Worm (Caenorhabditis elegans) whole organism, L2 larva: ENCODE measurements around the gene mre-11.

Experiments used
- C34F6.9 ChIP-seq: fragments of 150-350 bp; optimal IDR thresholded peaks from 2 replicates; lab custom pipeline; 2014; ENCODE audit warnings: missing biosample characterization, missing genetic modification characterization
- F13H6.1 ChIP-seq: sonication (generic microtip); optimal IDR thresholded peaks from 2 replicates; lab custom pipeline; 2016; ENCODE audit warnings: missing genetic modification characterization, missing compliant biosample characterization
- R02D3.7 ChIP-seq: fragments of 150-350 bp; optimal IDR thresholded peaks from 2 replicates; lab custom pipeline; 2014; ENCODE audit warnings: missing biosample characterization, missing genetic modification characterization
- Y55F3AM.14 ChIP-seq: fragments of 200-800 bp; sonication (Bioruptor generic); optimal IDR thresholded peaks from 2 replicates; lab custom pipeline; 2018; ENCODE audit warnings: mild to moderate bottlenecking, missing genetic modification characterization, missing compliant biosample characterization
- ZK546.5 ChIP-seq: sonication (generic microtip); optimal IDR thresholded peaks from 2 replicates; lab custom pipeline; 2017; ENCODE audit warnings: missing biosample characterization, missing genetic modification characterization
- alr-1 ChIP-seq: fragments of 150-350 bp; optimal IDR thresholded peaks from 2 replicates; lab custom pipeline; 2014; ENCODE audit warnings: missing biosample characterization, missing genetic modification characterization
- aly-2 ChIP-seq: fragments of 150-350 bp; optimal IDR thresholded peaks from 2 replicates; lab custom pipeline; 2014; ENCODE audit warnings: missing biosample characterization, missing genetic modification characterization
- ama-1 ChIP-seq: fragments of 150-350 bp; optimal IDR thresholded peaks from 2 replicates; lab custom pipeline; 2018; ENCODE audit warnings: inconsistent platforms
- blmp-1 ChIP-seq: sonication (generic microtip); optimal IDR thresholded peaks from 2 replicates; lab custom pipeline; 2017; ENCODE audit warnings: missing genetic modification characterization, mild to moderate bottlenecking, missing compliant biosample characterization, antibody characterized with exemption, moderate library complexity; ENCODE audit not compliant: insufficient read depth
- ceh-16 ChIP-seq: fragments of 150-350 bp; optimal IDR thresholded peaks from 2 replicates; lab custom pipeline; 2014; ENCODE audit warnings: missing biosample characterization, missing genetic modification characterization
- ceh-82 ChIP-seq: fragments of 150-350 bp; optimal IDR thresholded peaks from 2 replicates; lab custom pipeline; 2014; ENCODE audit warnings: missing biosample characterization, missing genetic modification characterization
- crh-2 ChIP-seq: sonication (generic microtip); optimal IDR thresholded peaks from 2 replicates; lab custom pipeline; 2017; ENCODE audit warnings: missing biosample characterization, missing genetic modification characterization
- dmd-4 ChIP-seq: sonication (generic microtip); optimal IDR thresholded peaks from 2 replicates; lab custom pipeline; 2017; ENCODE audit warnings: missing biosample characterization, missing genetic modification characterization
- egl-27 ChIP-seq: sonication (generic microtip); optimal IDR thresholded peaks from 3 replicates; lab custom pipeline; 2017; ENCODE audit warnings: missing biosample characterization, missing genetic modification reagents, missing genetic modification characterization
- elt-1 ChIP-seq: fragments of 150-350 bp; optimal IDR thresholded peaks from 2 replicates; lab custom pipeline; 2014; ENCODE audit warnings: missing biosample characterization, missing genetic modification characterization
- elt-3 ChIP-seq: sonication (generic microtip); optimal IDR thresholded peaks from 2 replicates; lab custom pipeline; 2017; ENCODE audit warnings: missing biosample characterization, missing genetic modification characterization
- fos-1 ChIP-seq: fragments of 150-350 bp; optimal IDR thresholded peaks from 2 replicates; lab custom pipeline; 2014; ENCODE audit warnings: missing biosample characterization, missing genetic modification characterization
- lin-11 ChIP-seq: fragments of 150-350 bp; sonication (generic microtip); optimal IDR thresholded peaks from 2 replicates; lab custom pipeline; 2014; ENCODE audit warnings: missing biosample characterization, missing genetic modification characterization, inconsistent platforms, mixed read lengths
- lin-13 ChIP-seq: fragments of 150-350 bp; optimal IDR thresholded peaks from 2 replicates; lab custom pipeline; 2014; ENCODE audit warnings: missing biosample characterization, missing genetic modification reagents, missing genetic modification characterization
- lin-39 ChIP-seq: fragments of 150-350 bp; optimal IDR thresholded peaks from 2 replicates; lab custom pipeline; 2014; ENCODE audit warnings: missing biosample characterization, missing genetic modification reagents, missing genetic modification characterization
- lsy-2 ChIP-seq, 2 experiments: fragments of 150-350 bp in 1 of 2; sonication (generic microtip) in 1 of 2; optimal IDR thresholded peaks; 2 replicates each; lab custom pipeline; 2014 to 2017; ENCODE audit warnings: missing biosample characterization in 2 of 2, missing genetic modification characterization in 2 of 2
- mab-5 ChIP-seq: fragments of 150-350 bp; optimal IDR thresholded peaks from 2 replicates; lab custom pipeline; 2014; ENCODE audit warnings: missing biosample characterization, missing genetic modification characterization
- mbf-1 ChIP-seq: sonication (generic microtip); optimal IDR thresholded peaks from 2 replicates; lab custom pipeline; 2017; ENCODE audit warnings: missing biosample characterization, missing genetic modification characterization
- mdl-1 ChIP-seq, 2 experiments: fragments of 150-350 bp in 1 of 2; sonication (generic microtip) in 1 of 2; optimal IDR thresholded peaks; 2 replicates each; lab custom pipeline; 2017; ENCODE audit warnings: missing biosample characterization in 2 of 2, missing genetic modification characterization in 2 of 2
- nhr-10 ChIP-seq: sonication (generic microtip); optimal IDR thresholded peaks from 2 replicates; lab custom pipeline; 2017; ENCODE audit warnings: missing biosample characterization, missing genetic modification characterization
- nhr-129 ChIP-seq: fragments of 150-350 bp; optimal IDR thresholded peaks from 2 replicates; lab custom pipeline; 2014; ENCODE audit warnings: missing biosample characterization, missing genetic modification characterization
- nhr-21 ChIP-seq: fragments of 150-350 bp; optimal IDR thresholded peaks from 2 replicates; lab custom pipeline; 2014; ENCODE audit warnings: missing biosample characterization, missing genetic modification characterization
- nhr-23 ChIP-seq: fragments of 150-350 bp; optimal IDR thresholded peaks from 2 replicates; lab custom pipeline; 2014; ENCODE audit warnings: missing biosample characterization, missing genetic modification reagents, missing genetic modification characterization
- nhr-6 ChIP-seq: fragments of 150-350 bp; optimal IDR thresholded peaks from 2 replicates; lab custom pipeline; 2014; ENCODE audit warnings: missing biosample characterization, missing genetic modification characterization
- nhr-77 ChIP-seq: fragments of 150-350 bp; optimal IDR thresholded peaks from 2 replicates; lab custom pipeline; 2014; ENCODE audit warnings: missing biosample characterization, missing genetic modification characterization
- peb-1 ChIP-seq: fragments of 150-350 bp; optimal IDR thresholded peaks from 2 replicates; lab custom pipeline; 2014; ENCODE audit warnings: missing biosample characterization, missing genetic modification characterization
- sem-4 ChIP-seq: fragments of 150-350 bp; optimal IDR thresholded peaks from 2 replicates; lab custom pipeline; 2014; ENCODE audit warnings: missing biosample characterization, missing genetic modification reagents, missing genetic modification characterization
- skn-1 ChIP-seq: sonication (generic microtip); optimal IDR thresholded peaks from 2 replicates; lab custom pipeline; 2017; ENCODE audit warnings: missing biosample characterization, missing genetic modification characterization
- sma-3 ChIP-seq: sonication (generic microtip); optimal IDR thresholded peaks from 2 replicates; lab custom pipeline; 2016; ENCODE audit warnings: missing genetic modification reagents, missing genetic modification characterization, missing compliant biosample characterization
- sma-9 ChIP-seq, 2 experiments: fragments of 150-350 bp in 1 of 2; sonication (generic microtip) in 1 of 2; optimal IDR thresholded peaks; 2 replicates each; lab custom pipeline; 2014 to 2016; ENCODE audit warnings: missing genetic modification characterization in 2 of 2, mild to moderate bottlenecking in 1 of 2, missing biosample characterization in 1 of 2, missing compliant biosample characterization in 1 of 2, missing genetic modification reagents in 1 of 2, moderate library complexity in 1 of 2
- unc-39 ChIP-seq: fragments of 150-350 bp; optimal IDR thresholded peaks from 2 replicates; lab custom pipeline; 2014; ENCODE audit warnings: missing biosample characterization, missing genetic modification characterization
- unc-55 ChIP-seq: fragments of 150-350 bp; sonication (generic microtip); optimal IDR thresholded peaks from 3 replicates; lab custom pipeline; 2014; ENCODE audit warnings: missing biosample characterization, missing genetic modification reagents, missing genetic modification characterization
- unc-62 ChIP-seq: fragments of 150-350 bp; optimal IDR thresholded peaks from 2 replicates; lab custom pipeline; 2014; ENCODE audit warnings: missing biosample characterization, missing genetic modification reagents, missing genetic modification characterization
- zag-1 ChIP-seq: fragments of 150-350 bp; optimal IDR thresholded peaks from 2 replicates; lab custom pipeline; 2014; ENCODE audit warnings: missing biosample characterization, missing genetic modification characterization
- ztf-1 ChIP-seq: fragments of 200-800 bp; sonication (Bioruptor generic); conservative IDR thresholded peaks from 2 replicates; pipeline ENCODE4 v1.3.6; 2022; ENCODE audit warnings: missing genetic modification characterization, missing compliant biosample characterization
- ztf-11 ChIP-seq: sonication (generic microtip); optimal IDR thresholded peaks from 2 replicates; lab custom pipeline; 2017; ENCODE audit warnings: missing biosample characterization, missing genetic modification characterization
- ztf-4 ChIP-seq: fragments of 150-350 bp; optimal IDR thresholded peaks from 2 replicates; lab custom pipeline; 2014; ENCODE audit warnings: missing biosample characterization, missing genetic modification characterization

The mre-11 gene

ce11 chrV:10719019-10719832 lies 17.4 kb downstream of the mre-11 start:
- TF ChIP-seq ztf-4 (no peak), alr-1 (tag; lab: Kevin White, UChicago) (no peak), unc-55 (GFP tag; lab: Kevin White, UChicago) (peak; percentile 47), F13H6.1 (peak; percentile 51), blmp-1 (peak; percentile 53), ama-1 (lab: Kevin White, UChicago) (peak; percentile 52), nhr-129 (peak; percentile 64), mab-5 (tag; lab: Kevin White, UChicago) (peak; percentile 19), egl-27 (tag; lab: Kevin White, UChicago) (peak; percentile 73), crh-2 (peak; percentile 19), mdl-1 (tag; optimal IDR thresholded peaks at IDR 0.05; lab: Kevin White, UChicago) (peak in 1 of 2 experiments; percentile 16), fos-1 (peak; percentile 32), sma-9 (GFP tag; optimal IDR thresholded peaks at IDR 0.05; lab: Kevin White, UChicago) (peak; percentile 54), sma-9 (tag; optimal IDR thresholded peaks at IDR 0.05; lab: Kevin White, UChicago) (no peak), aly-2 (tag; lab: Kevin White, UChicago) (no peak), C34F6.9 (tag; lab: Kevin White, UChicago) (peak; percentile 35), nhr-23 (tag; lab: Kevin White, UChicago) (no peak), unc-62 (GFP tag; lab: Kevin White, UChicago) (peak; percentile 50)

- no peak for TF ChIP-seq mbf-1 (tag; lab: Kevin White, UChicago)
- TF ChIP-seq lin-13 = no peak
- no peak for TF ChIP-seq unc-55 (GFP tag; lab: Kevin White, UChicago)
- no peak for TF ChIP-seq R02D3.7 (tag; lab: Kevin White, UChicago)
- no peak for TF ChIP-seq unc-39 (tag; lab: Kevin White, UChicago)
- TF ChIP-seq egl-27 (tag; lab: Kevin White, UChicago) = no peak
- no peak for TF ChIP-seq peb-1
- no peak for TF ChIP-seq C34F6.9 (tag; lab: Kevin White, UChicago)
- no peak for TF ChIP-seq fos-1
- TF ChIP-seq ceh-82 (tag; lab: Kevin White, UChicago) = no peak
- no peak for TF ChIP-seq sma-3 (GFP tag; lab: Kevin White, UChicago)
- TF ChIP-seq nhr-23 (tag; lab: Kevin White, UChicago) = no peak
- no peak for TF ChIP-seq aly-2 (tag; lab: Kevin White, UChicago)
- no peak for TF ChIP-seq ceh-16 (tag; lab: Kevin White, UChicago)
- TF ChIP-seq lsy-2 (tag; optimal IDR thresholded peaks at IDR 0.05; lab: Kevin White, UChicago) = no peak
- TF ChIP-seq skn-1 (tag; lab: Kevin White, UChicago) = no peak
- TF ChIP-seq Y55F3AM.14 (GFP tag; lab: Kevin White, UChicago) = no peak
- TF ChIP-seq lin-11 (tag; lab: Kevin White, UChicago) = no peak
- no peak for TF ChIP-seq nhr-129
- no peak for TF ChIP-seq ztf-11 (tag; lab: Kevin White, UChicago)
Measured at ce11 chrV:10718037-10718436, 18.6 kb downstream of the mre-11 start.

ce11 chrV:10716865-10717713 lies 19.6 kb downstream of the mre-11 start:
- TF ChIP-seq ztf-4 (no peak), sma-9 (GFP tag; optimal IDR thresholded peaks at IDR 0.05; lab: Kevin White, UChicago) (peak; percentile 97), sma-9 (tag; optimal IDR thresholded peaks at IDR 0.05; lab: Kevin White, UChicago) (peak; percentile 28), nhr-21 (peak; percentile 96), ztf-1 (GFP tag; lab: Robert Waterston, UW) (no peak), lsy-2 (tag; optimal IDR thresholded peaks at IDR 0.05; lab: Kevin White, UChicago) (no peak), peb-1 (peak; percentile 51), sem-4 (tag; lab: Kevin White, UChicago) (peak; percentile 44), lin-13 (no peak), elt-3 (tag; lab: Kevin White, UChicago) (no peak), F13H6.1 (peak; percentile 37), skn-1 (tag; lab: Kevin White, UChicago) (no peak), zag-1 (no peak), elt-1 (no peak), C34F6.9 (tag; lab: Kevin White, UChicago) (peak; percentile 55), nhr-77 (tag; lab: Kevin White, UChicago) (no peak), unc-62 (GFP tag; lab: Kevin White, UChicago) (no peak), ZK546.5 (tag; lab: Kevin White, UChicago) (no peak), R02D3.7 (tag; lab: Kevin White, UChicago) (no peak), nhr-10 (tag; lab: Kevin White, UChicago) (no peak), crh-2 (peak; percentile 38), sma-3 (GFP tag; lab: Kevin White, UChicago) (peak; percentile 92), nhr-6 (peak; percentile 1), dmd-4 (tag; lab: Kevin White, UChicago) (no peak), alr-1 (tag; lab: Kevin White, UChicago) (no peak), ceh-16 (tag; lab: Kevin White, UChicago) (peak; percentile 97), aly-2 (tag; lab: Kevin White, UChicago) (no peak), ztf-11 (tag; lab: Kevin White, UChicago) (no peak), ceh-82 (tag; lab: Kevin White, UChicago) (no peak), Y55F3AM.14 (GFP tag; lab: Kevin White, UChicago) (peak; percentile 93), nhr-23 (tag; lab: Kevin White, UChicago) (no peak), lin-39 (no peak)
